Fruit fly (Drosophila melanogaster): ENCODE data around the gene Daao2.

The Daao2 gene

dm6 chr2L:6802740-6803139 lies at the start of gene Daao2, which contains the start of gene CG17377:
Gene Daao2, plus strand, starts transcription at chr2L:6803011.
Gene CG17377, minus strand, starts transcription at chr2L:6802840.
- TF ChIP-seq Atf6 (GFP tag; IDR thresholded peaks at IDR 0.05) (no peak), CG17802 (tag; optimal IDR thresholded peaks at IDR 0.05) (no peak), Poxn (GFP tag; IDR thresholded peaks at IDR 0.05) (no peak), Chrac-16 (GFP tag; optimal IDR thresholded peaks at IDR 0.05) (no peak), ash1 (GFP tag; optimal IDR thresholded peaks at IDR 0.05) (no peak), Nf-YB (GFP tag; optimal IDR thresholded peaks at IDR 0.05) (no peak), Deaf1 (tag; optimal IDR thresholded peaks at IDR 0.05) (no peak), wor (GFP tag; IDR thresholded peaks at IDR 0.05) (no peak), sima (GFP tag; optimal IDR thresholded peaks at IDR 0.05) (no peak), gsb (GFP tag; IDR thresholded peaks at IDR 0.05) (no peak), CG10431 (GFP tag; optimal IDR thresholded peaks at IDR 0.05) (no peak), pb (GFP tag; optimal IDR thresholded peaks at IDR 0.05) (no peak), mam (GFP tag; optimal IDR thresholded peaks at IDR 0.05) (no peak), CG1233 (GFP tag; optimal IDR thresholded peaks at IDR 0.05) (no peak)

- TF ChIP-seq CG10209 (GFP tag; optimal IDR thresholded peaks at IDR 0.05) (no peak), CG3065 (GFP tag; optimal IDR thresholded peaks at IDR 0.05) (no peak), wor (GFP tag; IDR thresholded peaks at IDR 0.05) (no peak)
Observed at dm6 chr2L:6759528-6759927, 43.3 kb upstream of the Daao2 start, which contains the start of gene CG11322. Gene CG11322, minus strand, starts transcription at chr2L:6759628.

- TF ChIP-seq sd (tag; optimal IDR thresholded peaks at IDR 0.05) (peak; percentile 21), CG12769 (tag; optimal IDR thresholded peaks at IDR 0.05) (peak; percentile 86), nerfin-1 (tag; optimal IDR thresholded peaks at IDR 0.05) (no peak), onecut (GFP tag; IDR thresholded peaks at IDR 0.05) (no peak), crol (GFP tag; IDR thresholded peaks at IDR 0.05) (peak; percentile 36; the same call in 1 of the 2 replicates), CG10543 (GFP tag; optimal IDR thresholded peaks at IDR 0.05) (peak; percentile 29)
Observed at dm6 chr2L:6772655-6773054, 30.2 kb upstream of the Daao2 start, which contains the start of gene LUBEL. Gene LUBEL, minus strand, starts transcription at chr2L:6772755.

dm6 chr2L:6773645-6774044 lies 29.2 kb upstream of the Daao2 start, which contains the start of gene CG17378:
Gene CG17378, plus strand, starts transcription at chr2L:6774041.
- no peak for TF ChIP-seq Hmx (GFP tag; optimal IDR thresholded peaks at IDR 0.05)
- peak; percentile 22; the same call in 1 of the 2 replicates for TF ChIP-seq Rfx (GFP tag; IDR thresholded peaks at IDR 0.05)
- TF ChIP-seq CG8359 (GFP tag; optimal IDR thresholded peaks at IDR 0.05; ENCODE audit: borderline replicate concordance) = no peak
- no peak for TF ChIP-seq Fer1 (GFP tag; optimal IDR thresholded peaks at IDR 0.05)
- no peak for TF ChIP-seq Eip74EF (GFP tag; optimal IDR thresholded peaks at IDR 0.05)
- 0 out of 4 replicates have a peak, but pooled peaks have one; percentile 11 for TF ChIP-seq Dll (GFP tag; IDR thresholded peaks at IDR 0.05; ENCODE audit: partially characterized antibody)
- TF ChIP-seq Ets97D (GFP tag; optimal IDR thresholded peaks at IDR 0.05) = no peak
- 0 out of 2 replicates have a peak, but pooled peaks have one; percentile 28 for TF ChIP-seq sna (GFP tag; IDR thresholded peaks at IDR 0.05; ENCODE audit: partially characterized antibody)
- peak; percentile 23 for TF ChIP-seq Dp (GFP tag; optimal IDR thresholded peaks at IDR 0.05)
- TF ChIP-seq bsh (GFP tag; optimal IDR thresholded peaks at IDR 0.05) = no peak
- no peak for TF ChIP-seq grau (tag; optimal IDR thresholded peaks at IDR 0.05)
- TF ChIP-seq pzg (GFP tag; optimal IDR thresholded peaks at IDR 0.05) = peak; percentile 24
- TF ChIP-seq Bgb (GFP tag; IDR thresholded peaks at IDR 0.05; ENCODE audit: partially characterized antibody) = peak; percentile 49; the same call in 1 of the 2 replicates
- peak; percentile 46; the same call in 1 of the 3 replicates for TF ChIP-seq sr (GFP tag; IDR thresholded peaks at IDR 0.05)
- 0 out of 2 replicates have a peak, but pooled peaks have one; percentile 15 for TF ChIP-seq hbn (GFP tag; IDR thresholded peaks at IDR 0.05; ENCODE audit: partially characterized antibody)
- TF ChIP-seq unc-4 (GFP tag; IDR thresholded peaks at IDR 0.05; ENCODE audit: partially characterized antibody) = peak; percentile 42; the same call in 1 of the 2 replicates
- TF ChIP-seq CG2120 (GFP tag; optimal IDR thresholded peaks at IDR 0.05) = no peak
- no peak for TF ChIP-seq gem (tag; optimal IDR thresholded peaks at IDR 0.05)
- TF ChIP-seq al (GFP tag; IDR thresholded peaks at IDR 0.05) = no peak
- TF ChIP-seq CG10267 (tag; optimal IDR thresholded peaks at IDR 0.05) = no peak
- peak; percentile 20 for TF ChIP-seq CG15514 (GFP tag; optimal IDR thresholded peaks at IDR 0.05)
- 0 out of 2 replicates have a peak, but pooled peaks have one; percentile 7 for TF ChIP-seq CG32767 (GFP tag; IDR thresholded peaks at IDR 0.05)
- TF ChIP-seq CTCF (GFP tag; optimal IDR thresholded peaks at IDR 0.05) = peak; percentile 80
- TF ChIP-seq CG17612 (GFP tag; IDR thresholded peaks at IDR 0.05) = no peak

Measured in whole organism, embryonic.